Fruit fly (Drosophila melanogaster) whole organism, wandering third instar larva: Measurements from ENCODE around the gene Fancl.

Source experiments
- Abd-B ChIP-seq: fragments of >200 bp; optimal IDR thresholded peaks from 2 replicates; lab custom pipeline; 2017; ENCODE audit warnings: missing biosample characterization, missing genetic modification characterization
- CG32264 ChIP-seq: fragments of 200-800 bp; sonication (Bioruptor generic); optimal IDR thresholded peaks from 2 replicates; lab custom pipeline; 2016; ENCODE audit warnings: missing biosample characterization, missing genetic modification characterization
- CG9705 ChIP-seq: fragments of 200-800 bp; sonication (Bioruptor generic); optimal IDR thresholded peaks from 2 replicates; lab custom pipeline; 2018; ENCODE audit warnings: missing biosample characterization, mild to moderate bottlenecking, missing genetic modification characterization
- Dfd ChIP-seq: fragments of >200 bp; optimal IDR thresholded peaks from 2 replicates; lab custom pipeline; 2017; ENCODE audit warnings: missing biosample characterization, missing genetic modification characterization
- Dif ChIP-seq: fragments of 200-275, 200-300 bp; sonication (Bioruptor generic); optimal IDR thresholded peaks from 2 replicates; lab custom pipeline; 2018; ENCODE audit warnings: missing biosample characterization, missing genetic modification characterization; ENCODE audit not compliant: partially characterized antibody
- GATAd ChIP-seq: sonication (Bioruptor generic); optimal IDR thresholded peaks from 2 replicates; lab custom pipeline; 2016; ENCODE audit warnings: missing biosample characterization, missing genetic modification characterization
- Hnf4 ChIP-seq: fragments of 200-800 bp; sonication (Bioruptor generic); optimal IDR thresholded peaks from 2 replicates; lab custom pipeline; 2016; ENCODE audit warnings: missing biosample characterization, mild to moderate bottlenecking, missing genetic modification characterization
- Hr78 ChIP-seq: fragments of >200 bp; optimal IDR thresholded peaks from 2 replicates; lab custom pipeline; 2017; ENCODE audit warnings: missing biosample characterization, missing genetic modification characterization
- Hr83 ChIP-seq: fragments of 200-300 bp; sonication (Bioruptor generic); optimal IDR thresholded peaks from 2 replicates; lab custom pipeline; 2016; ENCODE audit warnings: missing biosample characterization, mild to moderate bottlenecking, missing genetic modification characterization, moderate library complexity; ENCODE audit not compliant: poor library complexity, severe bottlenecking
- Jra ChIP-seq: sonication (Bioruptor generic); optimal IDR thresholded peaks from 2 replicates; lab custom pipeline; 2016; ENCODE audit warnings: missing biosample characterization, missing genetic modification characterization
- Mio ChIP-seq: sonication (Bioruptor generic); optimal IDR thresholded peaks from 2 replicates; lab custom pipeline; 2016; ENCODE audit warnings: missing biosample characterization, missing genetic modification characterization
- Rel ChIP-seq, 2 experiments: fragments of 200-800 bp; sonication (Bioruptor generic) in 1 of 2; optimal IDR thresholded peaks; 2 replicates in 1 of 2; 3 replicates in 1 of 2; lab custom pipeline; 2016 to 2019; ENCODE audit warnings: mild to moderate bottlenecking in 2 of 2, missing biosample characterization in 2 of 2, missing genetic modification characterization in 2 of 2, moderate library complexity in 1 of 2
- Vsx2 ChIP-seq: fragments of 200-300, 225-300 bp; sonication (Bioruptor generic); optimal IDR thresholded peaks from 2 replicates; lab custom pipeline; 2018; ENCODE audit warnings: missing biosample characterization, missing genetic modification characterization; ENCODE audit not compliant: partially characterized antibody
- br ChIP-seq: fragments of 200-800 bp; sonication (Bioruptor generic); optimal IDR thresholded peaks from 2 replicates; lab custom pipeline; 2016; ENCODE audit warnings: missing biosample characterization, missing genetic modification characterization
- brk ChIP-seq: fragments of 200-800 bp; sonication (Bioruptor generic); optimal IDR thresholded peaks from 2 replicates; lab custom pipeline; 2016; ENCODE audit warnings: missing biosample characterization, mild to moderate bottlenecking, missing genetic modification characterization
- dmrt93B ChIP-seq: fragments of 200-800 bp; sonication (Bioruptor generic); optimal IDR thresholded peaks from 2 replicates; lab custom pipeline; 2018; ENCODE audit warnings: missing biosample characterization, mild to moderate bottlenecking, missing genetic modification characterization
- dsf ChIP-seq: sonication (Bioruptor generic); optimal IDR thresholded peaks from 2 replicates; lab custom pipeline; 2016; ENCODE audit warnings: missing biosample characterization, missing genetic modification characterization, borderline replicate concordance
- ey ChIP-seq: fragments of 200-800 bp; sonication (Bioruptor generic); optimal IDR thresholded peaks from 2 replicates; lab custom pipeline; 2016; ENCODE audit warnings: missing biosample characterization, missing genetic modification characterization
- foxo ChIP-seq, 2 experiments: fragments of 200-800 bp; sonication (Bioruptor generic); optimal IDR thresholded peaks; 2 replicates in 1 of 2; 3 replicates in 1 of 2; lab custom pipeline; 2016 to 2017; ENCODE audit warnings: missing biosample characterization in 2 of 2, missing genetic modification characterization in 2 of 2
- fru ChIP-seq: fragments of 200-800 bp; sonication (Bioruptor generic); optimal IDR thresholded peaks from 3 replicates; lab custom pipeline; 2016; ENCODE audit warnings: missing biosample characterization, mild to moderate bottlenecking, missing genetic modification characterization
- h ChIP-seq: fragments of 200-800 bp; sonication (Bioruptor generic); optimal IDR thresholded peaks from 3 replicates; lab custom pipeline; 2016; ENCODE audit warnings: missing biosample characterization, mild to moderate bottlenecking, missing genetic modification characterization
- jim ChIP-seq: fragments of 175-275, 200-325 bp; sonication (Bioruptor generic); optimal IDR thresholded peaks from 2 replicates; lab custom pipeline; 2016; ENCODE audit warnings: missing biosample characterization, mild to moderate bottlenecking, missing genetic modification characterization
- pan ChIP-seq: fragments of >200 bp; optimal IDR thresholded peaks from 2 replicates; lab custom pipeline; 2017
- psq ChIP-seq: fragments of 200-800 bp; sonication (Bioruptor generic); optimal IDR thresholded peaks from 3 replicates; lab custom pipeline; 2017; ENCODE audit warnings: missing biosample characterization, mild to moderate bottlenecking, missing genetic modification characterization, moderate library complexity
- rgr ChIP-seq: fragments of 200-800 bp; sonication (Bioruptor generic); optimal IDR thresholded peaks from 3 replicates; lab custom pipeline; 2016; ENCODE audit warnings: missing biosample characterization, mild to moderate bottlenecking, missing genetic modification characterization
- sage ChIP-seq: fragments of 200-800 bp; sonication (Bioruptor generic); optimal IDR thresholded peaks from 2 replicates; lab custom pipeline; 2016; ENCODE audit warnings: missing biosample characterization, mild to moderate bottlenecking, missing genetic modification characterization
- tai ChIP-seq: sonication (Bioruptor generic); optimal IDR thresholded peaks from 2 replicates; lab custom pipeline; 2016; ENCODE audit warnings: missing biosample characterization, missing genetic modification characterization
- woc ChIP-seq: sonication (Bioruptor generic); optimal IDR thresholded peaks from 2 replicates; lab custom pipeline; 2016; ENCODE audit warnings: missing biosample characterization, mild to moderate bottlenecking, missing genetic modification characterization

The Fancl gene

DNA sequence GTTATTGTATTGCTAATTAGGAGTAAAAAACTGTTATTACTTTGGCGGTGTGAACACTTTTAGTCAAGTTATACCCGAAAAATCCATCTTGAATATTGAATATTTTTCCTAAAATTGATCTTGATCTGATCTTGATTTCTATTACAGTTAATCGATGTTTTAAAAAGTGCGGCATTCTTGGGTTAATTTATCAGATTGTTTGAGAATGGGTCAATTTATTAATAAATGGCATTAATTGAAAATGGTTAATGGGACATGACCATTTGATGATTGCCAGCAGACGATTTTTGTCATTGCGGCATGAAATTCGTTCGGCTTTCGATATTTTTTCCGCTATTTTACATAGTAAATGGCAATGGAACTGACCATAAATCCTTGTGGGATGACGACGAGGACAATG, 11.0 kb upstream of the Fancl start, which contains the start of gene CG33631:
TSS of gene CG33631 (plus strand) at position 301 of the 400 bp plus-strand sequence.
- TF ChIP-seq fru (GFP tag; lab: Kevin White, UChicago) (no peak), ey (no peak), CG9705 (GFP tag; lab: Kevin White, UChicago) (no peak), dmrt93B (GFP tag; lab: Kevin White, UChicago) (no peak), Hr78 (no peak), Vsx2 (GFP tag; lab: Kevin White, UChicago) (no peak), pan (lab: Kevin White, UChicago) (no peak), Dfd (GFP tag; lab: Kevin White, UChicago) (no peak), Jra (no peak), Hnf4 (GFP tag; lab: Kevin White, UChicago) (no peak), Rel (GFP tag; optimal IDR thresholded peaks at IDR 0.05; lab: Kevin White, UChicago) (no peak), Rel (tag; optimal IDR thresholded peaks at IDR 0.05; lab: Kevin White, UChicago) (no peak)
- TF ChIP-seq, all 38 proteins: peak for 0

DNA sequence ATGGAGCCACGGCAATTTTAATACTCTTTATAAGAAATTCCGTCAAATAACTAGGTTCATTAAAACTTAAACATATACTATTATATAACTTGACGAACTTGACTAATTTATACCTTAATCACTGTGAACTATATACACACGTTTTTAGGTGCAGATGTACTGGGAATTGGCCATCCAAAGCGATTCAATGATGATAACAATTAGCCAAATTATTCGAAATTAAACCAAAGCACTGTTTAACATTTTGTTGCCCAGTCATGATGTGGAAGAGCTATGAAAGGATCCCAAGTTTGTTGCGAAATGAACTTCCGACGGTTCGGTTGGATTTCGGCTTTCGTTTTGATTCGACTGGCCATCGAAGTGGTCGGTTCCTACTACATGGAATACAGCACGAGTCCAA, 9.7 kb upstream of the Fancl start, which contains the start of gene CG33630:
TSS of gene CG33630 (plus strand) at position 301 of the 400 bp plus-strand sequence.
- TF ChIP-seq CG32264 (GFP tag; lab: Kevin White, UChicago) (no peak), ey (no peak), CG9705 (GFP tag; lab: Kevin White, UChicago) (no peak), psq (GFP tag; lab: Kevin White, UChicago) (no peak), jim (GFP tag; lab: Kevin White, UChicago) (no peak), Mio (GFP tag; lab: Kevin White, UChicago) (no peak)

DNA sequence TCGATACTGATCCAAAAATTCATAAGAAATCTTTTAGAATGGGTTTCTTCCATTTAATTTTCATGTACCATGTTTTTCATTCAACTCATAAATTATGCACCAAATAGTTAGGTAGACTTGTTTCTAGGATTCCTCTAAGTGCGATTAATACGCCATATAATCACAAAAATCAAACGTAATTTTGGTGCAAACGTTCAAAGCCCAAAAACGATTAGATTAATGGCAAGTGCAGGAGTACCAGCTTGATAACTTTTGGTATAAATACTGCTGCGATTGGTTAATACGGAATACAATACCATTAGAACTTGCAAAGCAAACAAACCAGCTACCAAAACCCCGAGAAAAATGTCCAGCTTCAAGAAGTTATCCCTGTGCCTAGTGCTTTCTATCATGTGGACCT, 7.3 kb upstream of the Fancl start, which contains the start of gene Npc2c:
TSS of gene Npc2c (plus strand) at position 301 of the 400 bp plus-strand sequence.
- TF ChIP-seq brk, result no peak
- TF ChIP-seq fru (GFP tag; lab: Kevin White, UChicago), result no peak
- no peak for TF ChIP-seq Rel (GFP tag; optimal IDR thresholded peaks at IDR 0.05; lab: Kevin White, UChicago)
- TF ChIP-seq Rel (tag; optimal IDR thresholded peaks at IDR 0.05; lab: Kevin White, UChicago), result no peak
- no peak for TF ChIP-seq Dfd (GFP tag; lab: Kevin White, UChicago)
- no peak for TF ChIP-seq sage (GFP tag; lab: Kevin White, UChicago)
- TF ChIP-seq GATAd, result no peak
- TF ChIP-seq tai (GFP tag; lab: Kevin White, UChicago), result no peak
- TF ChIP-seq h (GFP tag; lab: Kevin White, UChicago), result no peak
- TF ChIP-seq dsf (GFP tag; lab: Kevin White, UChicago), result no peak
- no peak for TF ChIP-seq Abd-B (GFP tag; lab: Kevin White, UChicago)
- no peak for TF ChIP-seq psq (GFP tag; lab: Kevin White, UChicago)
- no peak for TF ChIP-seq Hr78
- no peak for TF ChIP-seq rgr (GFP tag; lab: Kevin White, UChicago)
- no peak for TF ChIP-seq dmrt93B (GFP tag; lab: Kevin White, UChicago)
- no peak for TF ChIP-seq Dif
- no peak for TF ChIP-seq woc (GFP tag; lab: Kevin White, UChicago)
- TF ChIP-seq, all 38 proteins: peak for 0

DNA sequence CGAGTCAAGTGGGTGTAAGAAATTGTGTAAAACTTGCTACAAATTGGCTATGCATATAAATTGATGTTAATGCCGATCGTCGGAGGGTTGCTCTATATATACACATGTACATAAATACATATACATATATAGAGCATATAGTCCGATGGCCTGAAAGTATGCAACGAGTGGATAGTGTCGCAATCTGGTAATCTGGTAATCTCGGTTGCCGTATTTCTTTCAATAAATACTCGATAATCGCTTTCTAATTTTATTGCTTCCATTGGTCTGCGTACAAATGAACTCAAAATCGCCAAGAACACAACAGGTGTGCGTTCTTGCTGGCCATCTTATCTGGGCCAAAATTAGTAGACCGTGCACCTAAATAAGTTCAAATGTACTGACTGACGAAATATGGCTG, 6.7 kb upstream of the Fancl start:
- TF ChIP-seq fru (GFP tag; lab: Kevin White, UChicago) (no peak), CG32264 (GFP tag; lab: Kevin White, UChicago) (no peak), Hnf4 (GFP tag; lab: Kevin White, UChicago) (no peak)

DNA sequence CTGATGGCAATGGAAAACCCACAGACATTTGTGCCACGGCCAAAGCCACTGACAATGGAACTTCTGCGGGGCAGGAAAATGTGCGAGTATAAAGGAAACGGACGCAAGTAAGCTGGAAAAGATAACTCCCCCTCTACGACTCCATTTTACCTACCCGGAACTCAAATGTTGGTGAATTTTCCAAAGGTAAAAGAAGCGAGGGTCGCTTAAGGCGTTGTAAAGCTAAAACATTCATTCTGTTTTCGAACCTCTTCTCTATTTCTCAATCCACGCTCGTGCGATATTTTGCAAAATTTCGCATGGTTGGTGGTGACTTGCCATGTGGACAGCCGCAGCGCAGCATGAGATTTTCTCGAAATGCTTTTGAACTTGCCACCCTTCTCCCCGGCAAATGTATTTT, 4.0 kb upstream of the Fancl start:
- TF ChIP-seq Mio (GFP tag; lab: Kevin White, UChicago) (no peak), Jra (no peak)

DNA sequence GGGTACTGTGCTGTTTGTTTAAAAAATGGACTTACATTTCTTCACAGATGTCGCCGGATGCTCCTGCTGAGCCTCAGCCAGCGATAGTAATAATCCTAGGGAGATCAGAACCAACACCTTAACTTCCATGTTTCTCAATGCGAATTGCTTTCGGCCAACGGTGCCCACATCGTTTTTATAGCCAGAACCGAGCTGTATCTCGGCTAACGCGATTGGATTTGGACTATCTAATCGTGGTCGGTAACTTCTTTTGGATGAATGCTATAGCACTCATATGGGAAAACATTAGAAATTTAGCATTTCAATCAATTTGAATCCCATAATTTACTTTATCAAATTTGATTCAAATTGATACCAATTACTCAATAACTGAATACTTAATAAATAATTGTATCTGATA, 3.3 kb upstream of the Fancl start, which contains the start of gene Npc2d:
TSS of gene Npc2d (minus strand) at position 133 of the 400 bp plus-strand sequence.
- TF ChIP-seq foxo (GFP tag; optimal IDR thresholded peaks at IDR 0.05; lab: Kevin White, UChicago) (no peak), Vsx2 (GFP tag; lab: Kevin White, UChicago) (no peak), Rel (GFP tag; optimal IDR thresholded peaks at IDR 0.05; lab: Kevin White, UChicago) (no peak), Rel (tag; optimal IDR thresholded peaks at IDR 0.05; lab: Kevin White, UChicago) (no peak), Hr83 (GFP tag; lab: Kevin White, UChicago) (no peak), br (GFP tag; lab: Kevin White, UChicago) (no peak), Dfd (GFP tag; lab: Kevin White, UChicago) (no peak)
